Worm (Caenorhabditis elegans) whole organism, mixed stage, embryonic: ENCODE data around the gene T10B5.8.
"Not testable (repeated sequence)": the region's sequence is repeated elsewhere in the genome, so short reads cannot be mapped to it uniquely, and the experiment has no call there.

Source experiments
- ces-1 ChIP-seq: fragments of 150-350 bp; optimal IDR thresholded peaks from 2 replicates; lab custom pipeline; 2014; ENCODE audit warnings: missing biosample characterization, missing genetic modification reagents, missing genetic modification characterization
- elt-1 ChIP-seq: sonication (generic microtip); optimal IDR thresholded peaks from 2 replicates; lab custom pipeline; 2017; ENCODE audit warnings: missing genetic modification characterization, mild to moderate bottlenecking, missing compliant biosample characterization, antibody characterized with exemption, moderate library complexity, borderline replicate concordance; ENCODE audit not compliant: insufficient read depth
- flh-1 ChIP-seq: fragments of 200-800 bp; sonication (Bioruptor generic); optimal IDR thresholded peaks from 2 replicates; lab custom pipeline; 2018; ENCODE audit warnings: mild to moderate bottlenecking, missing genetic modification characterization, moderate library complexity, missing compliant biosample characterization
- mep-1 ChIP-seq: fragments of 150-350 bp; optimal IDR thresholded peaks from 2 replicates; lab custom pipeline; 2017; ENCODE audit warnings: missing biosample characterization, missing genetic modification reagents, missing genetic modification characterization, inconsistent platforms
- nhr-2 ChIP-seq: fragments of 150-350 bp; optimal IDR thresholded peaks from 2 replicates; lab custom pipeline; 2014; ENCODE audit warnings: missing biosample characterization, missing genetic modification characterization
- snpc-4 ChIP-seq: fragments of 150-350 bp; optimal IDR thresholded peaks from 2 replicates; lab custom pipeline; 2014; ENCODE audit warnings: missing biosample characterization, missing genetic modification characterization
- tbx-8 ChIP-seq: fragments of 200-800 bp; sonication (Bioruptor generic); optimal IDR thresholded peaks from 2 replicates; lab custom pipeline; 2018; ENCODE audit warnings: mild to moderate bottlenecking, missing genetic modification characterization, moderate library complexity, missing compliant biosample characterization
- unc-62 ChIP-seq: fragments of 150-350 bp; optimal IDR thresholded peaks from 2 replicates; lab custom pipeline; 2014; ENCODE audit warnings: missing biosample characterization, missing genetic modification reagents, missing genetic modification characterization
- ztf-11 ChIP-seq: fragments of 150-350 bp; optimal IDR thresholded peaks from 2 replicates; lab custom pipeline; 2014; ENCODE audit warnings: missing biosample characterization, missing genetic modification characterization

ce11 chrV:1849992-1850391 is 8.1 kb downstream of the T10B5.8 start:
- TF ChIP-seq nhr-2; tbx-8 (GFP tag; lab: Kevin White, UChicago); ces-1 (GFP tag; lab: Kevin White, UChicago); elt-1 (tag; lab: Kevin White, UChicago); snpc-4; unc-62 (GFP tag; lab: Kevin White, UChicago); ztf-11; flh-1 (GFP tag; lab: Kevin White, UChicago); mep-1 (tag; lab: Kevin White, UChicago): not testable (repeated sequence)
